Worm (Caenorhabditis elegans) whole organism, dauer: ENCODE measurements around the gene Y94H6A.12.
"Not testable (repeated sequence)": the region's sequence is repeated elsewhere in the genome, so short reads cannot be mapped to it uniquely, and the experiment has no call there.

ENCODE experiments used
- unc-62 ChIP-seq: sonication (generic microtip); optimal IDR thresholded peaks from 2 replicates; lab custom pipeline; 2017; ENCODE audit warnings: missing biosample characterization, missing genetic modification reagents, missing genetic modification characterization

Y94H6A.12 gene

DNA sequence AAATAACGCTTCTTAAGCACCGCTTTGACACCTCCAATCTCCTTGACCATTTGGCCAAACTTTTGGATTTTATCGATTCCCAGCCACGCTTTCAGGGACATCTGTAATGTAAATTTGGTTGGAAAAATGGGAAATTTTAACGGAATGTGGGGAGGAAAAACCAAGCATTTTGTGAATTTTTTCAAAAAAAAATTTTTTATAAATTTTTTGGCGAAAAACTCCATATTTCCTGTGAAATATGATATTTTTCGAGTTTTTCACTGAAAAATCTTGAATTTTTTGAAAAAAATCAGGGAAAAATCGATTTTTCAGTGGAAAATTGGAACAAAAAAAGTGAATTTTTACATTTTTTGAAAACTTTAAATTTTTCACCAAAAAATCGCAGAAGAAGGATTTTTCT, 6.9 kb upstream of the Y94H6A.12 start, which contains the start of gene ndua-12:
Gene ndua-12 (minus strand): TSS at position 101 of the 400 bp plus-strand sequence.
- not testable (repeated sequence) for TF ChIP-seq unc-62 (GFP tag; lab: Kevin White, UChicago)

- not testable (repeated sequence) for TF ChIP-seq unc-62 (GFP tag; lab: Kevin White, UChicago)
Measured at ce11 chrIV:2716474-2716873, 3.6 kb upstream of the Y94H6A.12 start, which contains the start of gene Y94H6A.7. Y94H6A.7 (minus strand) TSS chrIV:2716574.

DNA sequence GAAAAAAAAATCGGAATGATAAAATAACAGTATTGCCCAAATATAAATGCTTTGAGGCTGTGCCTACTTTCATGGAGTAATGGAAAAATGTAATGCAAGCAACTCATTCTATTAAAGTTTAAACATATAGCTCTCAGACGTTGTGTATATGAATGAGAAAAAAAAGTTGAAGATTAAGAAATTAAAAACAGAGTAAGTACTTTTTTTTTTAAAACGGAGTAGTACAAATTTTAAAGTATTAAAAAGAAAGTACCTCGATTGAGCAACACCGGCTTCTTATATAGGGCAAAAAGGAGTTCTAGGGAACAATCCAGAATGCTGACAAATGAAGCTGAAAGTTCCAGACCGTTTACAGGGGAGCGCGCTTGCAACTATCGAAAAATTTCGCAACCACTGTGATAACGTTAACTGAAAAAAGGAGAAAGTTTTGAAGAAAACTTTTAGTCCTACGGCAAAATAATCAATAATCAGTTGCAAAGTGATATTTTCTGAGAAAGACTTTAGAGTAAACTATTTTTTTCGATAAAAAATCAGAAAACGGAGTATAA, 1.6 kb downstream of the Y94H6A.12 start:
- no peak for TF ChIP-seq unc-62 (GFP tag; lab: Kevin White, UChicago)

DNA sequence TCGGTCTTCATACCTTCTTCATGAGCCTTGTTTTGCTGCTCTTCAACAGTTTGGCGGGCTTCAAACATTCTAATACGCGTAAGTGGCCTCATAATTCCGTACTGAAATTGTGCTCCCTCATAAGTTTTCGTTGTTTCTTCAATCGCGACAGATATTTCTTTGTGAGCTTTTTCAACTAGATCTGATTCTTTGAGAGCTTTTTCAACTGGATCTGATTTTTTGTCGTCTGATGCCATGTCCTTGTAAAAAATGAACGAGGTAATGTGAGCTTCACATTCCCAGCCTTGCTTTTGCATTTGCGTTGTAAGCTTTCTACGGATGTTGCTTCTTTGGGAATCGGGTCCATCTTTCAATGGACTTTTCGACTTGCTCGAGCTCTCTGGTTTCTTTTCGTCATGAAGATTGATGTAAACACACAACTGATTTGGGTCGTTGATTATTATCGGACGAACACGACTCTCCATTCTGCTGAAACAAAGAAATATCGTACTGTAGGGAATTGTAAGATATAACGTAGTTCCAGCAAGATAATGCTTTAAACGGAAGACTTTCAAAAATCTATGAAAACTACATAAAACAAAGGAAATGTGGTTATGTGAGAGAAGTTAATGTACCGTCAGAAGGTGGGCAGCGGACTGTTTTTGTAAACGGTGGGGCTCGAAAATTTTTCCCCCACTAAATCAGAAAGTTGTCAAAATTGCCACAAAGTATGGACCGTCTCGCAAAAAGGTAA, 2.5 kb downstream of the Y94H6A.12 start, which contains the start of gene Y94H6A.10:
Gene Y94H6A.10 (minus strand): TSS at position 464 of the 733 bp plus-strand sequence.
- TF ChIP-seq unc-62 (GFP tag; lab: Kevin White, UChicago) = no peak

ce11 chrIV:2709590-2710201, 3.1 kb downstream of the Y94H6A.12 start:
- no peak for TF ChIP-seq unc-62 (GFP tag; lab: Kevin White, UChicago)

- TF ChIP-seq unc-62 (GFP tag; lab: Kevin White, UChicago) = no peak
Measured at ce11 chrIV:2708329-2708965, 4.4 kb downstream of the Y94H6A.12 start.

ce11 chrIV:2707012-2707411, 5.8 kb downstream of the Y94H6A.12 start, which contains the start of gene ubc-8:
ubc-8 (minus strand) TSS chrIV:2707238.
- no peak for TF ChIP-seq unc-62 (GFP tag; lab: Kevin White, UChicago)

- TF ChIP-seq unc-62 (GFP tag; lab: Kevin White, UChicago) = no peak
Measured at ce11 chrIV:2705675-2706074, 7.2 kb downstream of the Y94H6A.12 start.

ce11 chrIV:2703927-2704401, 8.9 kb downstream of the Y94H6A.12 start, which contains the start of gene Y94H6A.5:
Y94H6A.5 (minus strand) TSS chrIV:2703977.
- TF ChIP-seq unc-62 (GFP tag; lab: Kevin White, UChicago) = no peak

DNA sequence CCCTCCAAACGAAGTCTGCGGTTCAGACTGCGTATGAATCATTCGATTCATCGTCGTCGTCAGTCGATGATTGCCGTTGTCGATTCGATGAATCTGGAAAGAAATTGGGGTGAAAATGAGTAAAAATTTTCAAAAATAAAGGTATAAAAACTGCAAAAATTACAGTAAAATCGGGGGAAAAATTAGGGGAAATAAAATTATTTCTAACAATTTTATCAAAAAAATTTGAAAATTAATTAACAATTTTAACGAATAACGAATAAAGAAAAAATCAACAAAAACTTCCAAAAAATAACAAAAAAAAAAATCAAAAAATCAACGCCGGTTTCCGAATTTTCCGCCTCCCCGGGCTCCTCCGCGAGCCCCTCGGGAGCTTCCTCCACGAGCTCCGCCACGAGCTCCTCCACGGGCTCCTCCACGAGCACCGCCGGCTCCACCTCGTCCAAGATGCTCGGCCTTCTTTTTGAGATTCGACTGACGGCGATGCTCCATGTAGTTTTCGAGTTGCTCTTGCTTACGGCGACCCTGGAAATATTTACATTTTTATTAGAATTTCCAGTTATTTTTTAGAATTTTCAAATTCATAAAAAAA, 24.0 kb downstream of the Y94H6A.12 start, which contains the start of gene egrh-3:
Gene egrh-3 (minus strand): TSS at position 51 of the 592 bp plus-strand sequence.
- no peak for TF ChIP-seq unc-62 (GFP tag; lab: Kevin White, UChicago)

DNA sequence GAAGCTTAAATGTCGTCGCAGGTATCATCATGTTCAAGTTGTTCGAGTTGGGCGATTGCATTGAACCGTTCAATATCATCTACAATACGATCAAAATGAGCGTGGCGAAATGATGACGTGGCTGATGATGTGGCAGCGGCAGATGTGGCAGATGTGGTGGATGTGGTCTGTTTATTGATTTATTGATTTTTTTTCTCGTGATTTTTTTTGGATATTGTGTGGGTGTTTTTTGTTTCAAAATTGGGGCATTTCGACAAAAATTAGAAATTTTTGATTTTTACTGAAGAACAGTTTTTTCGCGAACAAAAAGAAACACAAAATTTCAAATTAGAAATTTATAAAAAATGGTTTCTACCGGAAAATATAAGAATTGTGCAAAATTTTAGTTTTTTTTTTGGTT, 32.6 kb downstream of the Y94H6A.12 start:
- no peak for TF ChIP-seq unc-62 (GFP tag; lab: Kevin White, UChicago)

- TF ChIP-seq unc-62 (GFP tag; lab: Kevin White, UChicago) = no peak
Measured at ce11 chrIV:2678152-2678551, 34.7 kb downstream of the Y94H6A.12 start.

DNA sequence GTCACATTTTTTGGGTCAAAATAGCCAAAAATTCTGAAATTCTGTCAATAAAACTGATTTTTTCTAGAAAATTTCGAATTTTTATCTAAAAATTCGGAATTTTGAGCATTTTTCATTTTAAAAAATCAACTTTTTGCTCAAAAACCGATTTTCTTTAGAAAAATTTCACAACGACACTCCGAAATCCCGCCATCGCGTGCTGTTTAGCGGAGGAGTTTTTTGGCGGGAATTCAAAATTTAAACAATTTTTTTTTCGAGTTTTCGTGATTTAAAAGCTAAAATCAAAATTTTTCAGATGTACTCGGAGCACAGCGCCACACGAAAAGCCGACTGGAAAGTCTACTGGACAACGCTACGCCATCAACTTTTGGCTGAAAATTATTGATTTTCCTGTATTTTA, 35.1 kb downstream of the Y94H6A.12 start:
- no peak for TF ChIP-seq unc-62 (GFP tag; lab: Kevin White, UChicago)

ce11 chrIV:2676281-2676680, 36.6 kb downstream of the Y94H6A.12 start, which contains the start of gene Y94H6A.3:
Y94H6A.3 (plus strand) TSS chrIV:2676512.
- no peak for TF ChIP-seq unc-62 (GFP tag; lab: Kevin White, UChicago)

DNA sequence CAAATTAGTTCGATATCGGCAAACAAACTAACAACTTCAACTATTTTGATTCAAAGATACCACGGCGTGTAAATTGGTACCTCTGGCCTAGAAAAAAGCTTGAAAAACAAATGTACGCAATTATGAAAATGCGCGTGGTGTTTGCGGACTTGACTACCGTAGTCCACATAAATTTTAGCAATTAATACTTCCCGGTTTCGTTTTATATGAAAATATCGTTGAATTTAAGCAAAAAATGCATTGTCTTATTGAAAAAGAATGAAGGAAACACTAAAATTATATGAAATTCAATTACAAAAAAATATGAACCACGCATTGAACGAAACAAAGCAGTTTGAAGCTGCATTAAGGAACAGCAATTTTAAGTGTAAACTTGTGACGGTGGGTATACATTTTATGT, 37.9 kb downstream of the Y94H6A.12 start, which contains the start of gene gpx-4:
Gene gpx-4 (minus strand): TSS at position 101 of the 400 bp plus-strand sequence.
- not testable (repeated sequence) for TF ChIP-seq unc-62 (GFP tag; lab: Kevin White, UChicago)
